In the genomic region with DNA sequence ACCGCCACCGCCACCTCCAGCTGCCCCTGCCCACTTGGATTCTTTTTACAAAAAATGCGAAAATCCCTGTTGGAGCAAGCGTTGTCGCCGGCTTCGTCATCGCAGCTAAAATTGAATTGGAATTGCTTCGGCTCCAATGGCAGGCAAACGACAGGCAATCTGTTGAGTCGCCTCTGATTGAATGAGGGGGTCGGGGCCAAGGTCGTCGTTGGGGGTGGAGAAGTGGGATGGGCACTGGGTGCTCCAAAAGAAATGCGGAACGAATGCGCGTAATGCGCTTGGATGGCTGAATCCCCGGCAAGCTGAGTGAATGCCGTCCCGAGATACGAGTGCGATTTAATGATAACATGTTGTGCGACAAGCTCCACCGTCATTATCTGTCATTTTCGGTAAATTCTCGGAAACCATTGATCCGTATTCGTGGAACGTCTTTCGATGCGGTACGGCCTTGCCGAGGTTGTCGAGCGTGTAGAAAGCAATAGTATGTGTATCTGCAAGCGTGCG, we compare ENCODE assay signal across 3 fruit fly cellular contexts.
A peak's percentile ranks its signal among the peaks of the same experiment; 100 is the strongest.
TF ChIP-seq lines count a peak whose summit lies in the region.

No protein-coding gene starts in this region.

- TF ChIP-seq CTCF in whole organism, embryonic (GFP tag; optimal IDR thresholded peaks at IDR 0.05; lab: Kevin White, UChicago) = no peak

TF ChIP-seq in whole organism, embryonic, 481 proteins besides CTCF, POLR2A, EP300 and RAD21:
- peak; percentile 61 for TF ChIP-seq Med (GFP tag; lab: Kevin White, UChicago)
- no peak for TF ChIP-seq Dip2 (GFP tag; IDR thresholded peaks at IDR 0.05; lab: Robert Waterston, UW)

TF ChIP-seq in whole organism, prepupa, 60 proteins besides CTCF, POLR2A, EP300 and RAD21:
- TF ChIP-seq CG31627 (GFP tag; optimal IDR thresholded peaks at IDR 0.05; lab: Kevin White, UChicago) = no peak
- TF ChIP-seq svp (GFP tag; lab: Kevin White, UChicago) = peak; percentile 96

TF ChIP-seq in whole organism, wandering third instar larva, 38 proteins besides CTCF, POLR2A, EP300 and RAD21:
- TF ChIP-seq Jra (GFP tag; optimal IDR thresholded peaks at IDR 0.05; lab: Kevin White, UChicago) (no peak), dsf (GFP tag; optimal IDR thresholded peaks at IDR 0.05; lab: Kevin White, UChicago; ENCODE audit: borderline replicate concordance) (no peak), jim (GFP tag; optimal IDR thresholded peaks at IDR 0.05; lab: Kevin White, UChicago) (no peak), OdsH (GFP tag; optimal IDR thresholded peaks at IDR 0.05; lab: Kevin White, UChicago) (no peak), GATAd (GFP tag; optimal IDR thresholded peaks at IDR 0.05; lab: Kevin White, UChicago) (no peak), dmrt93B (GFP tag; optimal IDR thresholded peaks at IDR 0.05; lab: Kevin White, UChicago) (no peak), Rel (GFP tag; optimal IDR thresholded peaks at IDR 0.05; lab: Kevin White, UChicago) (no peak), Rel (tag; optimal IDR thresholded peaks at IDR 0.05; lab: Kevin White, UChicago) (peak; percentile 66)
